Worm (Caenorhabditis elegans) whole organism, L4 larva: Measurements from ENCODE around the gene Y57A10A.2.

Experiments used
- dmd-6 ChIP-seq: fragments of 200-800 bp; sonication (Bioruptor generic); IDR thresholded peaks from 2 replicates; pipeline ENCODE4 v1.3.6; 2022; ENCODE audit warnings: missing genetic modification reagents, missing genetic modification characterization, missing compliant biosample characterization
- jun-1 ChIP-seq: fragments of 150-350 bp; optimal IDR thresholded peaks from 2 replicates; lab custom pipeline; 2014; ENCODE audit warnings: missing biosample characterization, missing genetic modification reagents, missing genetic modification characterization
- lin-13 ChIP-seq: fragments of 150-350 bp; optimal IDR thresholded peaks from 2 replicates; lab custom pipeline; 2014; ENCODE audit warnings: missing biosample characterization, missing genetic modification reagents, missing genetic modification characterization
- lsy-2 ChIP-seq, 2 experiments: fragments of 150-350 bp in 1 of 2; sonication (generic microtip) in 1 of 2; optimal IDR thresholded peaks; 2 replicates each; lab custom pipeline; 2014 to 2017; ENCODE audit warnings: missing biosample characterization in 2 of 2, missing genetic modification characterization in 2 of 2
- mdl-1 ChIP-seq, 2 experiments: fragments of 150-350 bp in 1 of 2; sonication (generic microtip) in 1 of 2; optimal IDR thresholded peaks; 2 replicates each; lab custom pipeline; 2014 to 2017; ENCODE audit warnings: missing biosample characterization in 2 of 2, missing genetic modification characterization in 2 of 2
- nhr-111 ChIP-seq: fragments of 200-800 bp; sonication (Bioruptor generic); optimal IDR thresholded peaks from 2 replicates; lab custom pipeline; 2018; ENCODE audit warnings: mild to moderate bottlenecking, missing genetic modification characterization, missing compliant biosample characterization
- nhr-237 ChIP-seq: sonication (generic microtip); optimal IDR thresholded peaks from 2 replicates; lab custom pipeline; 2017; ENCODE audit warnings: missing biosample characterization, missing genetic modification characterization
- nhr-25 ChIP-seq: sonication (generic microtip); optimal IDR thresholded peaks from 2 replicates; lab custom pipeline; 2017; ENCODE audit warnings: missing genetic modification characterization, mild to moderate bottlenecking, missing compliant biosample characterization, antibody characterized with exemption, moderate library complexity, borderline replicate concordance; ENCODE audit not compliant: insufficient read depth
- spr-1 ChIP-seq: sonication (generic microtip); optimal IDR thresholded peaks from 2 replicates; lab custom pipeline; 2016; ENCODE audit warnings: mild to moderate bottlenecking, missing genetic modification characterization, missing compliant biosample characterization

ce11 chrII:12110997-12111396 lies 36.4 kb upstream of the Y57A10A.2 start:
- no peak for TF ChIP-seq nhr-111 (GFP tag; lab: Kevin White, UChicago)
- no peak for TF ChIP-seq dmd-6
- no peak for TF ChIP-seq jun-1 (tag; lab: Kevin White, UChicago)
- TF ChIP-seq nhr-237 (tag; lab: Kevin White, UChicago): no peak
- no peak for TF ChIP-seq spr-1
- no peak for TF ChIP-seq lsy-2 (tag; optimal IDR thresholded peaks at IDR 0.05; lab: Kevin White, UChicago)
- TF ChIP-seq lin-13 (GFP tag; lab: Kevin White, UChicago): no peak
- no peak for TF ChIP-seq mdl-1 (tag; optimal IDR thresholded peaks at IDR 0.05; lab: Kevin White, UChicago)
- TF ChIP-seq nhr-25 (tag; lab: Kevin White, UChicago): no peak
